Worm (Caenorhabditis elegans) whole organism, early embryonic: ENCODE measurements around the gene sel-9.

Source experiments
- B0310.2 ChIP-seq: sonication (generic microtip); optimal IDR thresholded peaks from 2 replicates; lab custom pipeline; 2016; ENCODE audit warnings: mild to moderate bottlenecking, missing genetic modification characterization, missing compliant biosample characterization
- F13C5.2 ChIP-seq: sonication (generic microtip); optimal IDR thresholded peaks from 2 replicates; lab custom pipeline; 2017; ENCODE audit warnings: mild to moderate bottlenecking, missing genetic modification characterization, inconsistent platforms, missing compliant biosample characterization
- aly-1 ChIP-seq: sonication (generic microtip); optimal IDR thresholded peaks from 2 replicates; lab custom pipeline; 2016; ENCODE audit warnings: missing genetic modification characterization, missing compliant biosample characterization
- ama-1 ChIP-seq: fragments of 150-350 bp; optimal IDR thresholded peaks from 2 replicates; lab custom pipeline; 2014
- ceh-13 ChIP-seq: fragments of 200-800 bp; sonication (Bioruptor generic); optimal IDR thresholded peaks from 2 replicates; lab custom pipeline; 2018; ENCODE audit warnings: mild to moderate bottlenecking, missing genetic modification characterization, missing compliant biosample characterization
- ceh-36 ChIP-seq: sonication (generic microtip); optimal IDR thresholded peaks from 2 replicates; lab custom pipeline; 2016; ENCODE audit warnings: missing genetic modification characterization, inconsistent platforms, missing compliant biosample characterization
- ets-7 ChIP-seq: sonication (generic microtip); optimal IDR thresholded peaks from 2 replicates; lab custom pipeline; 2016; ENCODE audit warnings: missing genotype, missing genetic modification characterization, missing compliant biosample characterization
- flt-1 ChIP-seq: fragments of 200-800 bp; sonication (Bioruptor generic); IDR thresholded peaks from 2 replicates; pipeline ENCODE4 v1.3.6; 2022; ENCODE audit warnings: missing genetic modification characterization, missing compliant biosample characterization
- hmbx-1 ChIP-seq: sonication (generic microtip); optimal IDR thresholded peaks from 2 replicates; lab custom pipeline; 2016; ENCODE audit warnings: mild to moderate bottlenecking, missing genetic modification characterization, missing compliant biosample characterization
- hmg-4 ChIP-seq: fragments of 200-800 bp; sonication (Bioruptor generic); optimal IDR thresholded peaks from 2 replicates; lab custom pipeline; 2018; ENCODE audit warnings: mild to moderate bottlenecking, missing genetic modification characterization, missing compliant biosample characterization
- hnd-1 ChIP-seq: sonication (generic microtip); optimal IDR thresholded peaks from 2 replicates; lab custom pipeline; 2016; ENCODE audit warnings: missing genetic modification characterization, missing compliant biosample characterization
- pes-1 ChIP-seq: fragments of 200-800 bp; sonication (Bioruptor generic); IDR thresholded peaks from 2 replicates; pipeline ENCODE4 v1.3.6; 2022; ENCODE audit warnings: missing genetic modification reagents, missing genetic modification characterization, missing compliant biosample characterization
- scrt-1 ChIP-seq: fragments of 200-800 bp; sonication (Bioruptor generic); IDR thresholded peaks from 2 replicates; pipeline ENCODE4 v1.3.6; 2022; ENCODE audit warnings: missing genetic modification characterization, missing compliant biosample characterization
- sea-1 ChIP-seq: fragments of 200-800 bp; sonication (Bioruptor generic); conservative IDR thresholded peaks from 2 replicates; pipeline ENCODE4 v1.3.6; 2022; ENCODE audit warnings: missing genetic modification characterization, missing compliant biosample characterization
- tbx-11 ChIP-seq: fragments of 200-800 bp; sonication (Bioruptor generic); IDR thresholded peaks from 2 replicates; pipeline ENCODE4 v1.3.6; 2022; ENCODE audit warnings: missing genetic modification characterization, missing compliant biosample characterization
- tbx-37 ChIP-seq: fragments of 200-800 bp; sonication (Bioruptor generic); conservative IDR thresholded peaks from 2 replicates; pipeline ENCODE4 v1.3.6; 2022; ENCODE audit warnings: missing genetic modification reagents, missing genetic modification characterization, missing compliant biosample characterization
- tra-4 ChIP-seq: sonication (generic microtip); optimal IDR thresholded peaks from 2 replicates; lab custom pipeline; 2017; ENCODE audit warnings: missing genetic modification characterization, missing compliant biosample characterization

sel-9 gene

DNA sequence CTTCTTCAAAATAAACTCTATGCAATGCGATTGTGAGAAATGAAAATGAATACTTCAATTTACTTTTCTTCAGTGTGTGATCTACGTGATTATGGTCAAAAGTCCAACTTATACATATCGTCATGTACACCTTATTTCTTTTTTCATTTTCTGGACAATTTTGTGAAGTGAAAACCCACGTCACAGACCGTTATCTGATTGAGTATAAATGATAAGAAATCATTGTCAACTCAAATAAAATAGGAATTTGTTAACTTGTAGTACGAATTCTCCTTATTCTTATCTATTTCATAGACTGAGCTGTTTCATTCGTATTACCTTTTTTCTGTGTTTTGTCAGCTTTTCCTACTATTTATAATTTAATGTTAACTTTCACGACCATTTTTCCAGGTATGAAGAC is 30.4 kb downstream of the sel-9 start, which contains the start of gene asp-5:
Gene asp-5, plus strand, starts transcription at position 391 of the 400 bp plus-strand sequence.
- TF ChIP-seq hmbx-1 (no peak), tbx-11 (GFP tag; lab: Robert Waterston, UW) (no peak), scrt-1 (GFP tag; lab: Robert Waterston, UW) (no peak), B0310.2 (no peak), aly-1 (tag; lab: Kevin White, UChicago) (no peak), flt-1 (GFP tag; lab: Robert Waterston, UW) (no peak), tra-4 (no peak), ama-1 (lab: Kevin White, UChicago) (no peak), ceh-36 (tag; lab: Kevin White, UChicago) (no peak), ets-7 (no peak), ceh-13 (GFP tag; lab: Kevin White, UChicago) (no peak), tbx-37 (GFP tag; lab: Robert Waterston, UW) (no peak), hnd-1 (tag; lab: Kevin White, UChicago) (no peak), F13C5.2 (tag; lab: Kevin White, UChicago) (no peak), hmg-4 (GFP tag; lab: Kevin White, UChicago) (no peak), pes-1 (GFP tag; lab: Robert Waterston, UW) (no peak), sea-1 (GFP tag; lab: Robert Waterston, UW) (no peak)

DNA sequence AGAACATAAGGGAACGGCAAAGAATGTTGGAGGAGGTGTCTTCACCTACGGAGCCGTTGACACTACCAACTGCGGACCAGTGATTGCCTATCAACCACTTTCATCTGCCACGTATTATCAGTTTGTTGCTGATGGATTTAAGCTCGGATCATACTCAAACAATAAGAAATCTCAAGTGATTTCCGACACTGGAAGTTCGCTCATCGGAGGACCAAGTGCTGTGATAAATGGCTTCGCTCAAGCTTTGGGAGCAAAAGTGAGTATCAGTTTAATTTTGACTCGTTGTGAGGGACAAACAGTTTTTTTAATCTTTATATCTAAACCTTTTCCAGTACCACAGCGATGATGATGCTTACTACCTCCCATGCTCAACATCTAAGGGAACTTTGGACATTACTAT is 31.0 kb downstream of the sel-9 start:
- no peak for TF ChIP-seq tbx-11 (GFP tag; lab: Robert Waterston, UW)
- TF ChIP-seq ceh-36 (tag; lab: Kevin White, UChicago) = no peak
- TF ChIP-seq F13C5.2 (tag; lab: Kevin White, UChicago) = no peak
- no peak for TF ChIP-seq tra-4
- TF ChIP-seq aly-1 (tag; lab: Kevin White, UChicago) = no peak
- TF ChIP-seq ceh-13 (GFP tag; lab: Kevin White, UChicago) = no peak
- no peak for TF ChIP-seq hmbx-1
- no peak for TF ChIP-seq scrt-1 (GFP tag; lab: Robert Waterston, UW)
- no peak for TF ChIP-seq hnd-1 (tag; lab: Kevin White, UChicago)
- TF ChIP-seq pes-1 (GFP tag; lab: Robert Waterston, UW) = no peak

DNA sequence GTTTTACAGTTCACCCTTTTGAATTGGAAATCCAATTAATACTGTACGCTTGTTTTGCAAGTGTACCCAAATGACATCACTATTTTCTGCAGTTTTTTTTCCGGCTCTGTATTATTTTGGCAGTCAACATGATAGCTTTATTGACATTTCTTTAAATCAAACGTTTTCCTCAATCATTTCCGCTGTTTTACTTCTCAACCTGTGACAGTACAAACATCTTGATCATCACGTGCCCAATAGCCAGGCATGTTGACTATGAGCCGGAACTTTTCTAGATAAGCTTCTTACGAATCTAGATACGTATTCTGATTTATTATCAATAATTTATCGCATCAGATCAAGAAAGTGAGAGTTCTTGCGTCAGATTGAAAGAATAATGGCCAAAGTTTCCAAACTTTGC is 32.5 kb downstream of the sel-9 start:
- TF ChIP-seq tbx-11 (GFP tag; lab: Robert Waterston, UW) (no peak), pes-1 (GFP tag; lab: Robert Waterston, UW) (no peak), tra-4 (no peak), B0310.2 (no peak), ceh-13 (GFP tag; lab: Kevin White, UChicago) (no peak), ceh-36 (tag; lab: Kevin White, UChicago) (no peak), scrt-1 (GFP tag; lab: Robert Waterston, UW) (no peak), hnd-1 (tag; lab: Kevin White, UChicago) (no peak), F13C5.2 (tag; lab: Kevin White, UChicago) (no peak), ama-1 (lab: Kevin White, UChicago) (no peak), ets-7 (no peak), aly-1 (tag; lab: Kevin White, UChicago) (no peak), sea-1 (GFP tag; lab: Robert Waterston, UW) (no peak), hmg-4 (GFP tag; lab: Kevin White, UChicago) (no peak)

DNA sequence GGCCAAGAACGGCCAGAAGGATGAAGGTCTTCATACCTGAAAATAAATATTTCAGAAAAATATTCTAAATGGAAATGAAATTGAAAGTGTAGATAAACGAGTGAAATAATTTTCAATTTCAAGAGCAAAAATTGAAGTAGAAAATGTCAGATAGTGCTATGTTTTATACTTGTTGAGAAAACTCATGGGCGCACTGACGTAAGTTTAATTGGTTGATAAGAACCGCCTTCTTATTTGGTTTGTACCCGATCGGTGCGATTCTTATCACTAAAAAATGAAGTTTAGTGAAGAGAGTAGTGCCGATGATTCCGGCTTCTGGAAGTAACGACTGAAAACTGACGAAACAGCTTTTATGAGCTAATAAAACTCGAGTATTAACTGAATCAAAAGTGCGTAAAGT is 33.5 kb downstream of the sel-9 start, which contains the start of the genes asp-6 and asp-12:
Gene asp-6, minus strand, starts transcription at position 36 of the 400 bp plus-strand sequence.
Gene asp-12, plus strand, starts transcription at position 309 of the 400 bp plus-strand sequence.
- no peak for TF ChIP-seq tra-4

DNA sequence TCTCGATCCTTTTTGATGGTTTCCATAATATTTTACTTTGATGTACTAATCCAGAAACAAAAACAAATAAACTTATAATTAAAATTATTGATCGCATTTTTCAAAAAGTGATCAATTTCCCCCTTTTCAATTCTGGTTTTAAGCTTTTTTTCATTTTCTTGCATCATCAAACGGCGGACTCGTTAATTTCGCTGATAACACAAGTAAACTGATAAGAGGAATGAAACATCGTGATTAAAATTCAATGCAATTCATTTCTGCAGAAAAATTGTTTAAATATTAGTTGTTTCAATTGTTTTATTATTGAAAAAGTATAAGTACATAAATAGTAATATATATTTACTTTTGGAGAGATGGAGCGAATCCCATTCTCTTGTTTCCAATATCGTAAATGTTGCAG is 35.1 kb downstream of the sel-9 start:
- TF ChIP-seq ets-7 (no peak), ceh-13 (GFP tag; lab: Kevin White, UChicago) (no peak), scrt-1 (GFP tag; lab: Robert Waterston, UW) (no peak), tbx-37 (GFP tag; lab: Robert Waterston, UW) (no peak), sea-1 (GFP tag; lab: Robert Waterston, UW) (no peak), flt-1 (GFP tag; lab: Robert Waterston, UW) (no peak), tbx-11 (GFP tag; lab: Robert Waterston, UW) (no peak), aly-1 (tag; lab: Kevin White, UChicago) (no peak), ama-1 (lab: Kevin White, UChicago) (no peak), F13C5.2 (tag; lab: Kevin White, UChicago) (no peak), tra-4 (no peak), hmg-4 (GFP tag; lab: Kevin White, UChicago) (no peak)

DNA sequence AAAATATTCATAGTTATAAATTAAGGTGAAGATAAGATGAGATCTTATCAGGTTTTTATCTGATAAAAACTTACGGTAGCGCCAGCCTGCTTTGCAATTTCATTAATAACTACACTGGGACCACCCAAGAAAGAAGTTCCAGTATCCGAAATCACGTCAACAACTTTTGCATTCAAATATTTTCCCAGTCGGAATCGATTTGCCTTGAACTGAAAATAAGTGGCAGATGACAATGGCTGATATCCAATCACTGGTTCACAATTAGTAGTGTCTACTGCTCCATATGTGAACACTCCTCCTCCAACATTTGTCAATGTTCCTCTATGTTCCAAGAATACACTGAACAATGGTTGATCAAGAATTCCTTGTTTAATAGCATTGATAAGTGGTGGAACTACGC is 36.1 kb downstream of the sel-9 start, which contains the start of gene F21F8.5:
Gene F21F8.5, minus strand, starts transcription at position 101 of the 400 bp plus-strand sequence.
- no peak for TF ChIP-seq aly-1 (tag; lab: Kevin White, UChicago)
- no peak for TF ChIP-seq pes-1 (GFP tag; lab: Robert Waterston, UW)
- TF ChIP-seq tra-4 = no peak

DNA sequence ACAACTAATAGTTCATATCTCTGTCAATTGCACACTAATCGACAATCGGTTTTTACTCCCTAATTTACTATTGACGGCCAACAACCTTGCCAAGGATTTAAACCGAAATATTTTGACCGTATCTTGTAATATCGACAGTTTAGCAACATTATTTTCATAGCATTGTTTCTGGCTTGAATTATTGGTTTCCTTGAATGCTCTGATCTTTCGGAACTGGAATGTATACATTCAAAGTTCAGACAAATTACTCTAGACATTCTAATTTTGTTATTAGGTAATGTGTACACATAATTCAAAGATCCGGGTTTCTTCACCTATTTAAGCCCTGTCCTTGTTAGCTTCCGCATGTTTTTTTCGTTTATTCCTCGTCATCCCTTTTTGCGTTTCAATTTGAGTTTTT is 38.4 kb downstream of the sel-9 start, which contains the start of gene C16D9.9:
Gene C16D9.9, plus strand, starts transcription at position 301 of the 400 bp plus-strand sequence.
- TF ChIP-seq aly-1 (tag; lab: Kevin White, UChicago) = no peak
- TF ChIP-seq tbx-37 (GFP tag; lab: Robert Waterston, UW) = no peak
- no peak for TF ChIP-seq hmg-4 (GFP tag; lab: Kevin White, UChicago)
- TF ChIP-seq scrt-1 (GFP tag; lab: Robert Waterston, UW) = no peak
- no peak for TF ChIP-seq hnd-1 (tag; lab: Kevin White, UChicago)
- no peak for TF ChIP-seq pes-1 (GFP tag; lab: Robert Waterston, UW)
- no peak for TF ChIP-seq ceh-36 (tag; lab: Kevin White, UChicago)
- no peak for TF ChIP-seq ceh-13 (GFP tag; lab: Kevin White, UChicago)
- no peak for TF ChIP-seq B0310.2
- no peak for TF ChIP-seq F13C5.2 (tag; lab: Kevin White, UChicago)
- no peak for TF ChIP-seq sea-1 (GFP tag; lab: Robert Waterston, UW)
- no peak for TF ChIP-seq ets-7
- TF ChIP-seq hmbx-1 = no peak
- TF ChIP-seq flt-1 (GFP tag; lab: Robert Waterston, UW) = no peak
- no peak for TF ChIP-seq tbx-11 (GFP tag; lab: Robert Waterston, UW)
